Worm (Caenorhabditis elegans) whole organism, L1 larva: Measurements from ENCODE around the gene B0393.4.
"Not testable (repeated sequence)": the region's sequence is repeated elsewhere in the genome, so short reads cannot be mapped to it uniquely, and the experiment has no call there.

Source experiments
- ama-1 ChIP-seq: fragments of 150-350 bp; optimal IDR thresholded peaks from 2 replicates; lab custom pipeline; 2014
- ceh-82 ChIP-seq, 3 experiments: fragments of 150-350 bp in 1 of 3; sonication (generic microtip) in 2 of 3; optimal IDR thresholded peaks; 2 replicates each; lab custom pipeline; 2014 to 2017; ENCODE audit warnings: missing biosample characterization in 3 of 3, missing genetic modification characterization in 3 of 3
- egl-13 ChIP-seq: sonication (generic microtip); optimal IDR thresholded peaks from 2 replicates; lab custom pipeline; 2016; ENCODE audit warnings: missing genotype, missing genetic modification reagents, missing genetic modification characterization, missing compliant biosample characterization
- elt-2 ChIP-seq: sonication (generic microtip); optimal IDR thresholded peaks from 2 replicates; lab custom pipeline; 2016; ENCODE audit warnings: missing genetic modification characterization, mild to moderate bottlenecking, inconsistent platforms, missing compliant biosample characterization, missing genetic modification reagents
- lir-3 ChIP-seq: sonication (generic microtip); optimal IDR thresholded peaks from 2 replicates; lab custom pipeline; 2016; ENCODE audit warnings: mild to moderate bottlenecking, missing genetic modification characterization, moderate library complexity, missing compliant biosample characterization; ENCODE audit not compliant: poor library complexity
- nhr-237 ChIP-seq: fragments of 150-350 bp; optimal IDR thresholded peaks from 2 replicates; lab custom pipeline; 2014; ENCODE audit warnings: missing biosample characterization, missing genetic modification characterization
- nhr-71 ChIP-seq: sonication (generic microtip); optimal IDR thresholded peaks from 2 replicates; lab custom pipeline; 2016; ENCODE audit warnings: mild to moderate bottlenecking, missing genetic modification characterization, moderate library complexity, missing compliant biosample characterization
- nhr-77 ChIP-seq: fragments of 150-350 bp; optimal IDR thresholded peaks from 2 replicates; lab custom pipeline; 2014; ENCODE audit warnings: missing biosample characterization, missing genetic modification characterization
- nhr-90 ChIP-seq: sonication (generic microtip); optimal IDR thresholded peaks from 2 replicates; lab custom pipeline; 2016; ENCODE audit warnings: mild to moderate bottlenecking, missing genetic modification characterization, missing compliant biosample characterization; ENCODE audit not compliant: poor library complexity
- ztf-11 ChIP-seq, 2 experiments: sonication (generic microtip); optimal IDR thresholded peaks; 2 replicates each; lab custom pipeline; 2016 to 2017; ENCODE audit warnings: missing genetic modification characterization in 2 of 2, missing biosample characterization in 1 of 2, missing compliant biosample characterization in 1 of 2
- ztf-4 ChIP-seq: fragments of 150-350 bp; optimal IDR thresholded peaks from 2 replicates; lab custom pipeline; 2014; ENCODE audit warnings: missing biosample characterization, missing genetic modification characterization

DNA sequence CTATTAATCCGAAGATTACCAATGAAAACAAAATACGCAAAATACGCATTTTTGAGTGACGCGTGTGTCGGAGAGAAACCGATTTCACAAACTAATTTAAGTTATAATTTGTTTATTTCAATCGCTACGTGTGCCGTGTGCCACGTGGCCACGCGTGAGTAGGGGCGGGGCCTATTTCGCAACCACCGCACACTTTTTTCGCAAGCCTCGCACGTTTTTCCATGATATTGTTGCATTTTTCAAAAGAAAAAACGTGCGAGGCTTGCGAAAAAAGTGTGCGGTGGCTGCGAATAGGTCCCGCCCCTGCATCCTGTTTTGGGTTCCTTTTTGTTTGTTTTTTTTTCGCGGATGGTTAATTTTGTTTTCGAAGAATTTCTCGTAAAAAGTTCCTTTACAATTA lies 21.7 kb upstream of the B0393.4 start, which contains the start of gene enu-3.2:
- TF ChIP-seq nhr-90 (tag; lab: Kevin White, UChicago); nhr-237 (tag; lab: Kevin White, UChicago); nhr-71 (tag; lab: Kevin White, UChicago); ceh-82 (tag; optimal IDR thresholded peaks at IDR 0.05; lab: Kevin White, UChicago); elt-2 (tag; lab: Kevin White, UChicago); ztf-4 (tag; lab: Kevin White, UChicago); lir-3 (tag; lab: Kevin White, UChicago); ama-1 (lab: Kevin White, UChicago); nhr-77 (tag; lab: Kevin White, UChicago); egl-13; ztf-11 (tag; optimal IDR thresholded peaks at IDR 0.05; lab: Kevin White, UChicago): not testable (repeated sequence)
